Fruit fly (Drosophila melanogaster) S2 (cell line): Measurements from ENCODE around the gene Daxx.
A peak's percentile ranks its signal among the peaks of the same experiment; 100 is the strongest.

Experiments
- CG8478 ChIP-seq: fragments of >200 bp; optimal IDR thresholded peaks from 2 replicates; lab custom pipeline; 2018
- CTCF ChIP-seq, 2 experiments: fragments of >200 bp; optimal IDR thresholded peaks; 2 replicates each; lab custom pipeline; 2018

Gene Daxx

dm6 chr2L:6480212-6480994 lies at the start of gene Daxx, which contains the start of gene Sec61alpha:
Gene Daxx (plus strand): TSS chr2L:6480929.
Gene Sec61alpha (minus strand): TSS chr2L:6480575.
- TF ChIP-seq CTCF (optimal IDR thresholded peaks at IDR 0.05; lab: Kevin White, UChicago) (no peak), CG8478 (lab: Kevin White, UChicago) (no peak)

- TF ChIP-seq CG8478 (lab: Kevin White, UChicago) (no peak), CTCF (optimal IDR thresholded peaks at IDR 0.05; lab: Kevin White, UChicago) (no peak)
Measured at dm6 chr2L:6447581-6448333, 33.0 kb upstream of the Daxx start.

dm6 chr2L:6448334-6448703 lies 32.4 kb upstream of the Daxx start, which contains the start of gene Acox3:
Gene Acox3 (minus strand): TSS chr2L:6448403.
- TF ChIP-seq CTCF (optimal IDR thresholded peaks at IDR 0.05; lab: Kevin White, UChicago) (no peak), CG8478 (lab: Kevin White, UChicago) (no peak)

dm6 chr2L:6449753-6450152 lies 31.0 kb upstream of the Daxx start:
- no peak for TF ChIP-seq CTCF (optimal IDR thresholded peaks at IDR 0.05; lab: Kevin White, UChicago)
- TF ChIP-seq CG8478 (lab: Kevin White, UChicago) = no peak

- peak; percentile 36 to 67 for TF ChIP-seq CTCF (optimal IDR thresholded peaks at IDR 0.05; lab: Kevin White, UChicago)
- TF ChIP-seq CG8478 (lab: Kevin White, UChicago) = no peak
Measured at dm6 chr2L:6455032-6455954, 25.4 kb upstream of the Daxx start, which contains the start of gene retm. Gene retm (minus strand): TSS chr2L:6455929.

dm6 chr2L:6455955-6456599 lies 24.7 kb upstream of the Daxx start, which contains the start of gene frj:
Gene frj (plus strand): TSS chr2L:6456052.
- peak; percentile 87 to 91 for TF ChIP-seq CTCF (optimal IDR thresholded peaks at IDR 0.05; lab: Kevin White, UChicago)
- no peak for TF ChIP-seq CG8478 (lab: Kevin White, UChicago)

dm6 chr2L:6457583-6457982 lies 23.1 kb upstream of the Daxx start:
- TF ChIP-seq CTCF (optimal IDR thresholded peaks at IDR 0.05; lab: Kevin White, UChicago) = no peak

dm6 chr2L:6461497-6461896 lies 19.2 kb upstream of the Daxx start:
- TF ChIP-seq CTCF (optimal IDR thresholded peaks at IDR 0.05; lab: Kevin White, UChicago) = no peak
- no peak for TF ChIP-seq CG8478 (lab: Kevin White, UChicago)

dm6 chr2L:6462259-6462658 lies 18.5 kb upstream of the Daxx start:
- TF ChIP-seq CG8478 (lab: Kevin White, UChicago) (no peak), CTCF (optimal IDR thresholded peaks at IDR 0.05; lab: Kevin White, UChicago) (no peak)

- TF ChIP-seq CTCF (optimal IDR thresholded peaks at IDR 0.05; lab: Kevin White, UChicago) = no peak
- TF ChIP-seq CG8478 (lab: Kevin White, UChicago) = no peak
Measured at dm6 chr2L:6463392-6463791, 17.3 kb upstream of the Daxx start.

dm6 chr2L:6464270-6464669 lies 16.5 kb upstream of the Daxx start:
- TF ChIP-seq CTCF (optimal IDR thresholded peaks at IDR 0.05; lab: Kevin White, UChicago) (no peak), CG8478 (lab: Kevin White, UChicago) (no peak)

dm6 chr2L:6464780-6465179 lies 15.9 kb upstream of the Daxx start:
- no peak for TF ChIP-seq CG8478 (lab: Kevin White, UChicago)

dm6 chr2L:6465497-6465896 lies 15.2 kb upstream of the Daxx start, which contains the start of gene Rchy1:
Gene Rchy1 (minus strand): TSS chr2L:6465669.
- TF ChIP-seq CTCF (optimal IDR thresholded peaks at IDR 0.05; lab: Kevin White, UChicago) = no peak
- no peak for TF ChIP-seq CG8478 (lab: Kevin White, UChicago)

- peak in 1 of 2 experiments; percentile 24 for TF ChIP-seq CTCF (optimal IDR thresholded peaks at IDR 0.05; lab: Kevin White, UChicago)
- no peak for TF ChIP-seq CG8478 (lab: Kevin White, UChicago)
Measured at dm6 chr2L:6467509-6467908, 13.2 kb upstream of the Daxx start, which contains the start of gene HemK1. Gene HemK1 (minus strand): TSS chr2L:6467698.
